Fruit fly (Drosophila melanogaster): ENCODE measurements around the gene CG3407.
A peak's percentile ranks its signal among the peaks of the same experiment; 100 is the strongest.

CG3407 gene

dm6 chr2L:3805274-3806196, 7.7 kb downstream of the CG3407 start (continued):
- TF ChIP-seq CG11085 (GFP tag; IDR thresholded peaks at IDR 0.05) (no peak), CG9727 (GFP tag; optimal IDR thresholded peaks at IDR 0.05) (peak; percentile 71), mam (GFP tag; optimal IDR thresholded peaks at IDR 0.05) (no peak), Xrp1 (GFP tag; IDR thresholded peaks at IDR 0.05) (peak; percentile 21; the same call in 1 of the 2 replicates), BEAF-32 (GFP tag; optimal IDR thresholded peaks at IDR 0.05) (no peak), CG34422 (GFP tag; IDR thresholded peaks at IDR 0.05) (peak; percentile 59; the same call in 2 of the 3 replicates), pita (GFP tag; optimal IDR thresholded peaks at IDR 0.05) (no peak), kay (GFP tag; optimal IDR thresholded peaks at IDR 0.05) (no peak), ttk (GFP tag; IDR thresholded peaks at IDR 0.05) (no peak; the same call in 1 of the 2 replicates), MBD-R2 (GFP tag; IDR thresholded peaks at IDR 0.05) (peak; percentile 32; the same call in 1 of the 2 replicates), lab (GFP tag; optimal IDR thresholded peaks at IDR 0.05) (no peak), ara (GFP tag; IDR thresholded peaks at IDR 0.05) (peak; percentile 49), CG30403 (GFP tag; optimal IDR thresholded peaks at IDR 0.05) (peak; percentile 43), CG8290 (GFP tag; optimal IDR thresholded peaks at IDR 0.05) (no peak), CG8290 (tag; optimal IDR thresholded peaks at IDR 0.05) (peak in 1 of 2 experiments; percentile 44), CG17568 (GFP tag; optimal IDR thresholded peaks at IDR 0.05) (no peak), CG11723 (GFP tag; optimal IDR thresholded peaks at IDR 0.05) (peak; percentile 19), CG10959 (GFP tag; IDR thresholded peaks at IDR 0.05) (0 out of 2 replicates have a peak, but pooled peaks have one; percentile 9), CG33557 (GFP tag; optimal IDR thresholded peaks at IDR 0.05) (peak; percentile 28), vvl (GFP tag; IDR thresholded peaks at IDR 0.05) (peak; percentile 31; the same call in 1 of the 2 replicates), Nf-YC (tag; optimal IDR thresholded peaks at IDR 0.05) (peak; percentile 16), grau (tag; optimal IDR thresholded peaks at IDR 0.05) (peak; percentile 29), inv (GFP tag; IDR thresholded peaks at IDR 0.05; ENCODE audit: partially characterized antibody) (0 out of 2 replicates have a peak, but pooled peaks have one; percentile 27), ranshi (GFP tag; IDR thresholded peaks at IDR 0.05) (peak; percentile 4; the same call in 1 of the 2 replicates), hbn (GFP tag; IDR thresholded peaks at IDR 0.05; ENCODE audit: partially characterized antibody) (0 out of 2 replicates have a peak, but pooled peaks have one; percentile 17), CG6689 (GFP tag; IDR thresholded peaks at IDR 0.05) (peak; percentile 4; the same call in 1 of the 2 replicates), CG4424 (GFP tag; optimal IDR thresholded peaks at IDR 0.05) (peak; percentile 44), CG11504 (tag; optimal IDR thresholded peaks at IDR 0.05) (peak; percentile 78), CG17385 (GFP tag; optimal IDR thresholded peaks at IDR 0.05) (peak; percentile 30), CG4360 (GFP tag; IDR thresholded peaks at IDR 0.05) (0 out of 2 replicates have a peak, but pooled peaks have one; percentile 11), gfzf (GFP tag; optimal IDR thresholded peaks at IDR 0.05) (no peak), CG9437 (GFP tag; optimal IDR thresholded peaks at IDR 0.05) (peak; percentile 64), sisA (GFP tag; IDR thresholded peaks at IDR 0.05) (peak; percentile 24; the same call in 1 of the 2 replicates), Sox102F (GFP tag; optimal IDR thresholded peaks at IDR 0.05) (peak; percentile 20), tin (GFP tag; optimal IDR thresholded peaks at IDR 0.05) (peak; percentile 6), CG10209 (GFP tag; optimal IDR thresholded peaks at IDR 0.05) (peak; percentile 18), Asciz (GFP tag; optimal IDR thresholded peaks at IDR 0.05) (peak; percentile 14), CG12104 (GFP tag; optimal IDR thresholded peaks at IDR 0.05) (peak; percentile 57), pfk (GFP tag; optimal IDR thresholded peaks at IDR 0.05) (no peak), Eip74EF (GFP tag; optimal IDR thresholded peaks at IDR 0.05) (peak in 1 of 2 experiments; percentile 38), CG18599 (GFP tag; optimal IDR thresholded peaks at IDR 0.05) (peak; percentile 4), sens-2 (GFP tag; IDR thresholded peaks at IDR 0.05) (peak; percentile 58; the same call in 1 of the 2 replicates), HLH4C (GFP tag; IDR thresholded peaks at IDR 0.05; ENCODE audit: partially characterized antibody) (0 out of 3 replicates have a peak, but pooled peaks have one; percentile 11), HLHmδ (GFP tag; optimal IDR thresholded peaks at IDR 0.05) (peak; percentile 14), rib (GFP tag; IDR thresholded peaks at IDR 0.05) (0 out of 2 replicates have a peak, but pooled peaks have one; percentile 38), abd-A (tag; optimal IDR thresholded peaks at IDR 0.05) (peak; percentile 6)

Measured in whole organism, embryonic.